Worm (Caenorhabditis elegans) whole organism, L2 larva: ENCODE results near the gene B0302.2.

ENCODE experiments used
- Y55F3AM.14 ChIP-seq: fragments of 200-800 bp; sonication (Bioruptor generic); optimal IDR thresholded peaks from 2 replicates; lab custom pipeline; 2018; ENCODE audit warnings: mild to moderate bottlenecking, missing genetic modification characterization, missing compliant biosample characterization
- dmd-4 ChIP-seq: sonication (generic microtip); optimal IDR thresholded peaks from 2 replicates; lab custom pipeline; 2017; ENCODE audit warnings: missing biosample characterization, missing genetic modification characterization
- fos-1 ChIP-seq: fragments of 150-350 bp; optimal IDR thresholded peaks from 2 replicates; lab custom pipeline; 2014; ENCODE audit warnings: missing biosample characterization, missing genetic modification characterization
- sma-3 ChIP-seq: sonication (generic microtip); optimal IDR thresholded peaks from 2 replicates; lab custom pipeline; 2016; ENCODE audit warnings: missing genetic modification reagents, missing genetic modification characterization, missing compliant biosample characterization

ce11 chrX:17203399-17203798, 25.1 kb downstream of the B0302.2 start:
- TF ChIP-seq dmd-4 (tag; lab: Kevin White, UChicago) (no peak), Y55F3AM.14 (GFP tag; lab: Kevin White, UChicago) (no peak), sma-3 (GFP tag; lab: Kevin White, UChicago) (no peak), fos-1 (tag; lab: Kevin White, UChicago) (no peak)
